Worm (Caenorhabditis elegans) whole organism, young adult: ENCODE results near the gene Y43B11AL.1.
A peak's percentile ranks its signal among the peaks of the same experiment; 100 is the strongest.

Experiments
- B0035.1 ChIP-seq: sonication (generic microtip); optimal IDR thresholded peaks from 2 replicates; lab custom pipeline; 2016; ENCODE audit warnings: missing genetic modification characterization, mild to moderate bottlenecking, missing compliant biosample characterization, missing genotype, missing genetic modification reagents
- B0336.3 ChIP-seq: fragments of 200-800 bp; sonication (Bioruptor generic); IDR thresholded peaks from 2 replicates; pipeline ENCODE4 v1.3.6; 2022; ENCODE audit warnings: missing genetic modification characterization, missing compliant biosample characterization
- D2030.7 ChIP-seq: fragments of 200-800 bp; sonication (Bioruptor generic); IDR thresholded peaks from 2 replicates; pipeline ENCODE4 v1.3.6; 2022; ENCODE audit warnings: missing genetic modification reagents, missing genetic modification characterization, missing compliant biosample characterization
- F39B2.1 ChIP-seq: fragments of 200-800 bp; sonication (Bioruptor generic); IDR thresholded peaks from 2 replicates; pipeline ENCODE4 v1.3.6; 2022; ENCODE audit warnings: missing genetic modification reagents, missing genetic modification characterization, missing compliant biosample characterization
- F49E8.2 ChIP-seq: sonication (generic microtip); optimal IDR thresholded peaks from 3 replicates; lab custom pipeline; 2017; ENCODE audit warnings: missing genetic modification characterization, mild to moderate bottlenecking, missing compliant biosample characterization, antibody characterized with exemption, moderate library complexity; ENCODE audit not compliant: insufficient read depth
- F52B5.7 ChIP-seq: sonication (generic microtip); optimal IDR thresholded peaks from 2 replicates; lab custom pipeline; 2016; ENCODE audit warnings: mild to moderate bottlenecking, missing genetic modification characterization, missing compliant biosample characterization
- F57C9.4 ChIP-seq: sonication (generic microtip); optimal IDR thresholded peaks from 2 replicates; lab custom pipeline; 2017; ENCODE audit warnings: mild to moderate bottlenecking, missing genetic modification characterization, missing compliant biosample characterization
- K12H6.12 ChIP-seq: fragments of 200-800 bp; sonication (Bioruptor generic); optimal IDR thresholded peaks from 2 replicates; lab custom pipeline; 2018; ENCODE audit warnings: mild to moderate bottlenecking, missing genetic modification characterization, missing compliant biosample characterization
- T07F8.4 ChIP-seq: sonication (generic microtip); optimal IDR thresholded peaks from 2 replicates; lab custom pipeline; 2016; ENCODE audit warnings: mild to moderate bottlenecking, missing genetic modification characterization, moderate library complexity, missing compliant biosample characterization
- Y53F4B.3 ChIP-seq: fragments of 200-800 bp; sonication (Bioruptor generic); IDR thresholded peaks from 2 replicates; pipeline ENCODE4 v1.3.6; 2022; ENCODE audit warnings: missing genetic modification reagents, missing genetic modification characterization, missing compliant biosample characterization
- Y56A3A.18 ChIP-seq: fragments of 200-800 bp; sonication (Bioruptor generic); IDR thresholded peaks from 2 replicates; pipeline ENCODE4 v1.3.6; 2022; ENCODE audit warnings: missing genetic modification reagents, missing genetic modification characterization, missing compliant biosample characterization
- Y95B8A.8 ChIP-seq: fragments of 200-800 bp; sonication (Bioruptor generic); IDR thresholded peaks from 2 replicates; pipeline ENCODE4 v1.3.6; 2022; ENCODE audit warnings: missing genetic modification reagents, missing genetic modification characterization, missing compliant biosample characterization
- akir-1 ChIP-seq: fragments of 200-800 bp; sonication (Bioruptor generic); optimal IDR thresholded peaks from 2 replicates; lab custom pipeline; 2018; ENCODE audit warnings: mild to moderate bottlenecking, missing genetic modification characterization, moderate library complexity, missing compliant biosample characterization
- aptf-2 ChIP-seq: fragments of 200-800 bp; sonication (Bioruptor generic); conservative IDR thresholded peaks from 2 replicates; pipeline ENCODE4 v1.3.6; 2022; ENCODE audit warnings: missing genetic modification reagents, missing genetic modification characterization, missing compliant biosample characterization
- aptf-3 ChIP-seq: fragments of 200-800 bp; sonication (Bioruptor generic); IDR thresholded peaks from 2 replicates; pipeline ENCODE4 v1.3.6; 2022; ENCODE audit warnings: missing genetic modification characterization, missing compliant biosample characterization
- attf-5 ChIP-seq: fragments of 200-800 bp; sonication (Bioruptor generic); optimal IDR thresholded peaks from 2 replicates; lab custom pipeline; 2018; ENCODE audit warnings: mild to moderate bottlenecking, missing genetic modification characterization, missing compliant biosample characterization
- attf-6 ChIP-seq: fragments of 200-800 bp; sonication (Bioruptor generic); IDR thresholded peaks from 2 replicates; pipeline ENCODE4 v1.3.6; 2022; ENCODE audit warnings: missing genetic modification reagents, missing genetic modification characterization, missing compliant biosample characterization
- bed-2 ChIP-seq: fragments of 200-800 bp; sonication (Bioruptor generic); IDR thresholded peaks from 2 replicates; pipeline ENCODE4 v1.3.6; 2022; ENCODE audit warnings: missing genetic modification reagents, missing genetic modification characterization, missing compliant biosample characterization
- ccch-3 ChIP-seq: fragments of 200-800 bp; sonication (Bioruptor generic); optimal IDR thresholded peaks from 2 replicates; lab custom pipeline; 2018; ENCODE audit warnings: mild to moderate bottlenecking, missing genetic modification characterization, missing compliant biosample characterization
- ceh-27 ChIP-seq: fragments of 200-800 bp; sonication (Bioruptor generic); optimal IDR thresholded peaks from 2 replicates; lab custom pipeline; 2018; ENCODE audit warnings: mild to moderate bottlenecking, missing genetic modification characterization, moderate library complexity, missing compliant biosample characterization
- ceh-79 ChIP-seq: sonication (generic microtip); optimal IDR thresholded peaks from 2 replicates; lab custom pipeline; 2017; ENCODE audit warnings: mild to moderate bottlenecking, missing genetic modification characterization, missing compliant biosample characterization
- ceh-91 ChIP-seq: fragments of 200-800 bp; sonication (Bioruptor generic); IDR thresholded peaks from 2 replicates; pipeline ENCODE4 v1.3.6; 2022; ENCODE audit warnings: missing genetic modification reagents, missing genetic modification characterization, missing compliant biosample characterization
- chd-7 ChIP-seq: sonication (generic microtip); optimal IDR thresholded peaks from 2 replicates; lab custom pipeline; 2016; ENCODE audit warnings: mild to moderate bottlenecking, missing genetic modification characterization, moderate library complexity, missing compliant biosample characterization
- die-1 ChIP-seq: sonication (generic microtip); optimal IDR thresholded peaks from 2 replicates; lab custom pipeline; 2016; ENCODE audit warnings: missing genotype, mild to moderate bottlenecking, missing genetic modification characterization, missing compliant biosample characterization
- dpl-1 ChIP-seq: fragments of 150-350 bp; optimal IDR thresholded peaks from 2 replicates; lab custom pipeline; 2014; ENCODE audit warnings: missing biosample characterization, missing genetic modification reagents, missing genetic modification characterization
- efl-1 ChIP-seq: fragments of 150-350 bp; optimal IDR thresholded peaks from 2 replicates; lab custom pipeline; 2014; ENCODE audit warnings: missing biosample characterization, missing genetic modification reagents, missing genetic modification characterization
- egl-18 ChIP-seq: fragments of 200-800 bp; sonication (Bioruptor generic); IDR thresholded peaks from 2 replicates; pipeline ENCODE4 v1.3.6; 2022; ENCODE audit warnings: missing genetic modification reagents, missing genetic modification characterization, missing compliant biosample characterization
- hlh-26 ChIP-seq: fragments of 200-800 bp; sonication (Bioruptor generic); conservative IDR thresholded peaks from 2 replicates; pipeline ENCODE4 v1.3.6; 2022; ENCODE audit warnings: missing genetic modification reagents, missing genetic modification characterization, missing compliant biosample characterization
- hmg-1.2 ChIP-seq: fragments of 200-800 bp; sonication (Bioruptor generic); IDR thresholded peaks from 2 replicates; pipeline ENCODE4 v1.3.6; 2022; ENCODE audit warnings: missing genetic modification reagents, missing genetic modification characterization, missing compliant biosample characterization
- hmg-20 ChIP-seq: fragments of 200-800 bp; sonication (Bioruptor generic); IDR thresholded peaks from 2 replicates; pipeline ENCODE4 v1.3.6; 2022; ENCODE audit warnings: missing genetic modification reagents, missing genetic modification characterization, missing compliant biosample characterization
- let-607 ChIP-seq, 2 experiments: fragments of 200-800 bp in 1 of 2; sonication (Bioruptor generic) in 1 of 2; sonication (generic microtip) in 1 of 2; optimal IDR thresholded peaks; 2 replicates each; lab custom pipeline; 2016 to 2018; ENCODE audit warnings: mild to moderate bottlenecking in 2 of 2, missing compliant biosample characterization in 2 of 2, missing genetic modification characterization in 2 of 2, moderate library complexity in 2 of 2, missing genotype in 1 of 2
- lin-54 ChIP-seq: fragments of 200-800 bp; sonication (Bioruptor generic); optimal IDR thresholded peaks from 2 replicates; lab custom pipeline; 2018; ENCODE audit warnings: mild to moderate bottlenecking, missing genetic modification characterization, missing compliant biosample characterization
- lsy-27 ChIP-seq: sonication (generic microtip); optimal IDR thresholded peaks from 2 replicates; lab custom pipeline; 2017; ENCODE audit warnings: missing genetic modification characterization, mild to moderate bottlenecking, missing compliant biosample characterization, antibody characterized with exemption, missing genotype, borderline replicate concordance; ENCODE audit not compliant: insufficient read depth
- madf-6 ChIP-seq: fragments of 200-800 bp; sonication (Bioruptor generic); IDR thresholded peaks from 2 replicates; pipeline ENCODE4 v1.3.6; 2022; ENCODE audit warnings: missing genetic modification reagents, missing genetic modification characterization, missing compliant biosample characterization
- mes-4 ChIP-seq: sonication (generic microtip); optimal IDR thresholded peaks from 2 replicates; lab custom pipeline; 2016; ENCODE audit warnings: missing genotype, missing genetic modification characterization, missing compliant biosample characterization
- mxl-1 ChIP-seq: sonication (generic microtip); optimal IDR thresholded peaks from 2 replicates; lab custom pipeline; 2016; ENCODE audit warnings: missing genetic modification characterization, missing compliant biosample characterization
- nfya-1 ChIP-seq: sonication (generic microtip); optimal IDR thresholded peaks from 2 replicates; lab custom pipeline; 2017; ENCODE audit warnings: antibody characterized with exemption, missing compliant biosample characterization, missing genetic modification characterization, borderline replicate concordance; ENCODE audit not compliant: insufficient read depth
- nhr-27 ChIP-seq: fragments of 200-800 bp; sonication (Bioruptor generic); optimal IDR thresholded peaks from 2 replicates; lab custom pipeline; 2018; ENCODE audit warnings: mild to moderate bottlenecking, missing genetic modification characterization, moderate library complexity, missing compliant biosample characterization
- sdz-38 ChIP-seq: sonication (generic microtip); optimal IDR thresholded peaks from 2 replicates; lab custom pipeline; 2016; ENCODE audit warnings: missing genotype, missing genetic modification characterization, missing compliant biosample characterization
- snpc-1.3 ChIP-seq: sonication (generic microtip); optimal IDR thresholded peaks from 2 replicates; lab custom pipeline; 2017; ENCODE audit warnings: missing genetic modification characterization, mild to moderate bottlenecking, missing compliant biosample characterization, antibody characterized with exemption, moderate library complexity, missing genotype, missing genetic modification reagents; ENCODE audit not compliant: insufficient read depth
- sptf-2 ChIP-seq: fragments of 200-800 bp; sonication (Bioruptor generic); optimal IDR thresholded peaks from 2 replicates; lab custom pipeline; 2018; ENCODE audit warnings: mild to moderate bottlenecking, missing genetic modification characterization, missing compliant biosample characterization
- unc-130 ChIP-seq: sonication (generic microtip); optimal IDR thresholded peaks from 2 replicates; lab custom pipeline; 2016; ENCODE audit warnings: missing genetic modification reagents, missing genetic modification characterization, missing compliant biosample characterization
- unc-62 ChIP-seq: fragments of 150-350 bp; optimal IDR thresholded peaks from 2 replicates; lab custom pipeline; 2014; ENCODE audit warnings: missing biosample characterization, missing genetic modification reagents, missing genetic modification characterization
- zfh-2 ChIP-seq: fragments of 200-800 bp; sonication (Bioruptor generic); conservative IDR thresholded peaks from 2 replicates; pipeline ENCODE4 v1.3.6; 2022; ENCODE audit warnings: missing genetic modification reagents, missing genetic modification characterization, missing compliant biosample characterization
- ztf-26 ChIP-seq: sonication (generic microtip); optimal IDR thresholded peaks from 2 replicates; lab custom pipeline; 2017; ENCODE audit warnings: missing genetic modification characterization, missing compliant biosample characterization
- ztf-28 ChIP-seq: fragments of 200-800 bp; sonication (Bioruptor generic); IDR thresholded peaks from 2 replicates; pipeline ENCODE4 v1.3.6; 2022; ENCODE audit warnings: missing genetic modification reagents, missing genetic modification characterization, missing compliant biosample characterization

Y43B11AL.1 gene

DNA sequence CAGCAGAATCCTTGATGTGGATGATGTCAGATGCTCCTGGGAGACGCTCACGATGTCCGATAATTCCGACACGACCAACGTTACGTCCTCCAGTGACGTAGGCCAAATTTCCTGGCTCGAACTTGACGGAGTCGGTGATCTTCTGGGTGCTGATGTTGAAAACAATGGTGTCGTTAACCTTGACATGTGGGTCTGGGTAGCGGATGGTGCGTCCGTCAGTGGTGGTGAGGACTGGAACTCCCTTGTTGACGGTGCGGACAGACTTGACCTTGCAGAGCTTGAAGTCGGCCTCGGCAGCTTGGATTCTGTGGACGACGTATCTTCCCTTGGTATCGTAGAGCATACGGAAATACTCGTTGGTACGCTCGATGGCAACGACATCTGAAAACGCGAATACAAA is 18.9 kb downstream of the Y43B11AL.1 start:
- 0 out of 2 replicates have a peak, but pooled peaks have one; percentile 52 for TF ChIP-seq Y56A3A.18 (GFP tag; lab: Robert Waterston, UW)
- no peak for TF ChIP-seq ztf-28 (GFP tag; lab: Robert Waterston, UW)
- no peak for TF ChIP-seq zfh-2 (GFP tag; lab: Robert Waterston, UW)
- no peak for TF ChIP-seq B0035.1
- no peak for TF ChIP-seq attf-6 (GFP tag; lab: Robert Waterston, UW)

DNA sequence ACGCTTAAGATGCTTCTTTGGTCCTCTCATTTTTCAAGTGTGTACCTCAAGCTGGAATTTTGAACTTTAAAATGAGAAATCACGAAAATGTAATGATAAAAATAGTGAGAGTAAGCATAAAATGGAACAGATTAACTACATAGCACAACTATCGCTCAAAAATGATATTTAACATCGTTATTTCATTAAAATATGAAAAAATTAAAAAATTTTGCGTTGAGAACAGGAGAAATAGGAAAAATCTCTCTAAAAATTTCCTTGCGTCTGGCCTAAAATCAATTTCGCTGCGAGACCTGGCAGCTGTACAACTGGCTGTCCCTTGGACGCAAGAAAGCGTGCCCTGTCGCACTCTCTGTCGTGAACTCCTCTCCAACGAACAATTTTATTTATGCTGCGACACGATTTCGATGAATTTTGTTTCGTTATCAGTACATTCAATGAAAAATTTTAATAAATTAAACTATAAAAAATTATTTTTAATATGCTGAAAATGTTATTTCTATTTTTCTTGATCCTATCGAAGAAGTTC is 19.6 kb downstream of the Y43B11AL.1 start, which contains the start of gene rps-4:
Gene rps-4 (minus strand): TSS at position 51 of the 529 bp plus-strand sequence.
- no peak for TF ChIP-seq F57C9.4 (tag; lab: Kevin White, UChicago)
- TF ChIP-seq efl-1 (GFP tag; lab: Kevin White, UChicago): peak; percentile 52
- TF ChIP-seq Y95B8A.8 (GFP tag; lab: Robert Waterston, UW): no peak
- TF ChIP-seq mes-4 (tag; lab: Kevin White, UChicago): no peak
- TF ChIP-seq lin-54 (GFP tag; lab: Kevin White, UChicago): peak; percentile 73
- TF ChIP-seq unc-130 (GFP tag; lab: Kevin White, UChicago): peak; percentile 8
- TF ChIP-seq snpc-1.3 (tag; lab: Kevin White, UChicago): peak; percentile 81
- no peak for TF ChIP-seq egl-18 (GFP tag; lab: Robert Waterston, UW)
- TF ChIP-seq attf-5 (GFP tag; lab: Kevin White, UChicago): peak; percentile 87
- no peak for TF ChIP-seq lsy-27
- TF ChIP-seq sdz-38 (tag; lab: Kevin White, UChicago): no peak
- no peak for TF ChIP-seq nfya-1 (tag; lab: Kevin White, UChicago)
- no peak for TF ChIP-seq ccch-3 (GFP tag; lab: Kevin White, UChicago)
- peak; percentile 19 for TF ChIP-seq ztf-26 (tag; lab: Kevin White, UChicago)
- no peak; the same call in 1 of the 2 replicates for TF ChIP-seq B0336.3 (GFP tag; lab: Robert Waterston, UW)
- no peak for TF ChIP-seq hmg-20
- TF ChIP-seq aptf-3 (GFP tag; lab: Robert Waterston, UW): no peak
- TF ChIP-seq madf-6 (GFP tag; lab: Robert Waterston, UW): peak; percentile 75
- no peak for TF ChIP-seq F52B5.7 (tag; lab: Kevin White, UChicago)
- TF ChIP-seq K12H6.12: peak; percentile 61
- peak; percentile 70 for TF ChIP-seq ceh-27
- TF ChIP-seq hlh-26: no peak
- no peak for TF ChIP-seq nhr-27 (tag; lab: Kevin White, UChicago)
- TF ChIP-seq D2030.7 (GFP tag; lab: Robert Waterston, UW): peak; percentile 64
- TF ChIP-seq T07F8.4 (tag; lab: Kevin White, UChicago): no peak
- TF ChIP-seq akir-1: no peak
- TF ChIP-seq ceh-91: peak; percentile 71
- TF ChIP-seq mxl-1 (tag; lab: Kevin White, UChicago): no peak
- no peak for TF ChIP-seq unc-62 (GFP tag; lab: Kevin White, UChicago)
- TF ChIP-seq zfh-2 (GFP tag; lab: Robert Waterston, UW): no peak
- TF ChIP-seq chd-7: no peak
- TF ChIP-seq let-607 (tag; optimal IDR thresholded peaks at IDR 0.05; lab: Kevin White, UChicago): peak; percentile 52 to 90
- no peak for TF ChIP-seq ceh-79 (tag; lab: Kevin White, UChicago)
- peak; percentile 61 for TF ChIP-seq hmg-1.2
- TF ChIP-seq Y56A3A.18 (GFP tag; lab: Robert Waterston, UW): no peak
- no peak for TF ChIP-seq F39B2.1 (GFP tag; lab: Robert Waterston, UW)
- no peak for TF ChIP-seq bed-2
- TF ChIP-seq Y53F4B.3 (GFP tag; lab: Robert Waterston, UW): no peak
- peak; percentile 74 for TF ChIP-seq F49E8.2
- TF ChIP-seq dpl-1 (GFP tag; lab: Kevin White, UChicago): peak; percentile 47
- no peak for TF ChIP-seq aptf-2
- no peak for TF ChIP-seq attf-6 (GFP tag; lab: Robert Waterston, UW)
- TF ChIP-seq sptf-2: no peak
- TF ChIP-seq die-1 (tag; lab: Kevin White, UChicago): no peak
